Worm (Caenorhabditis elegans) whole organism, L1 larva: ENCODE measurements around the gene Y57G11C.33.

Experiments used
- blmp-1 ChIP-seq: fragments of 150-350 bp; optimal IDR thresholded peaks from 2 replicates; lab custom pipeline; 2014; ENCODE audit warnings: missing biosample characterization, missing genetic modification characterization
- dsc-1 ChIP-seq: sonication (generic microtip); optimal IDR thresholded peaks from 2 replicates; lab custom pipeline; 2016; ENCODE audit warnings: mild to moderate bottlenecking, missing genetic modification characterization, missing compliant biosample characterization
- efl-1 ChIP-seq, 4 experiments: fragments of 150-350 bp; optimal IDR thresholded peaks in 3 of 4; peaks in 1 of 4; 1 replicate in 1 of 4; 2 replicates in 3 of 4; lab custom pipeline; 2014; ENCODE audit warnings: missing biosample characterization in 2 of 4, missing genetic modification characterization in 2 of 4, missing genetic modification reagents in 2 of 4
- lsy-2 ChIP-seq, 2 experiments: fragments of 150-350 bp; optimal IDR thresholded peaks; 2 replicates each; lab custom pipeline; 2014; ENCODE audit warnings: missing biosample characterization in 2 of 2, missing genetic modification characterization in 2 of 2
- mef-2 ChIP-seq: fragments of 150-350 bp; optimal IDR thresholded peaks from 2 replicates; lab custom pipeline; 2014; ENCODE audit warnings: missing biosample characterization, missing genetic modification characterization
- mep-1 ChIP-seq: fragments of 150-350 bp; optimal IDR thresholded peaks from 2 replicates; lab custom pipeline; 2014; ENCODE audit warnings: missing biosample characterization, missing genetic modification characterization
- nhr-11 ChIP-seq: fragments of 150-350 bp; optimal IDR thresholded peaks from 2 replicates; lab custom pipeline; 2014; ENCODE audit warnings: missing biosample characterization, missing genetic modification characterization
- nhr-20 ChIP-seq: sonication (generic microtip); optimal IDR thresholded peaks from 2 replicates; lab custom pipeline; 2016; ENCODE audit warnings: mild to moderate bottlenecking, missing genetic modification characterization, missing compliant biosample characterization
- nhr-76 ChIP-seq: sonication (generic microtip); optimal IDR thresholded peaks from 2 replicates; lab custom pipeline; 2017; ENCODE audit warnings: missing biosample characterization, missing genetic modification characterization
- nhr-85 ChIP-seq: sonication (generic microtip); peaks from one replicate; lab custom pipeline; 2016; ENCODE audit warnings: missing genetic modification characterization, inconsistent platforms, missing compliant biosample characterization
- rnt-1 ChIP-seq: sonication (generic microtip); optimal IDR thresholded peaks from 2 replicates; lab custom pipeline; 2016; ENCODE audit warnings: mild to moderate bottlenecking, missing genetic modification characterization, moderate library complexity, missing compliant biosample characterization
- snu-23 ChIP-seq: sonication (generic microtip); optimal IDR thresholded peaks from 2 replicates; lab custom pipeline; 2016; ENCODE audit warnings: missing genetic modification characterization, missing compliant biosample characterization
- unc-62 ChIP-seq: fragments of 150-350 bp; optimal IDR thresholded peaks from 2 replicates; lab custom pipeline; 2014; ENCODE audit warnings: missing biosample characterization, missing genetic modification reagents, missing genetic modification characterization

DNA sequence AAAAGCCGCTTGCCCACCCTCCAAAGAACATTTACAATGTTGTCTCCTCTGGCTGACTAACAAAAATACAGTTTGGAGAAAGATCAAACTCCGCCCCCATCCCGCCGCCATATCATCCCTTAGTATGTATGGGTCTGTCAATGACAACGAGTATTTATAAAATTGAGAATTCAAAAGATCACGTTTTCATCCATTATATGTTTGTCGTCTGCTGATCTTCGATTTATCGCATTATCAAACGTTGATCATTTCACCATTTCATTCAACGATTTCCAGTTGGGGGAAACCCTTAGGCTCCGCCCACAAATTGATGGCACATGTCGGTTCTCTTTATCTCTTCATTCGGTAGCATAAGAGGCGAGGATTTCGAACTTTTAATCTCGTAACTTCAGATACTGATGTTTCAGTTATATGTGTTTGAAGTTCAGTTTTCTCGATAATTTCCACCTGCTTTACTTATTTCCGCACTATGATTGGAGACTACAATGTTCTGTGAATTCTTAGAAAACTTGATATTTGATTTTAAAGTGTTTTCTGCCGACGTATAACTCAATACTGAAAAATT lies 42.6 kb upstream of the Y57G11C.33 start:
- TF ChIP-seq rnt-1 (tag; lab: Kevin White, UChicago) = no peak
- peak; percentile 87 for TF ChIP-seq nhr-20 (tag; lab: Kevin White, UChicago)
- TF ChIP-seq efl-1 (optimal IDR thresholded peaks at IDR 0.05; lab: Kevin White, UChicago) = no peak
- peak in 1 of 2 experiments; percentile 66 for TF ChIP-seq efl-1 (GFP tag; optimal IDR thresholded peaks at IDR 0.05 in 1 of 2; lab: Kevin White, UChicago)
- no peak for TF ChIP-seq mef-2
- TF ChIP-seq dsc-1 = peak; percentile 21
- TF ChIP-seq blmp-1 (tag; lab: Kevin White, UChicago) = peak; percentile 71
- TF ChIP-seq unc-62 (GFP tag; lab: Kevin White, UChicago) = no peak
- no peak for TF ChIP-seq lsy-2 (tag; optimal IDR thresholded peaks at IDR 0.05; lab: Kevin White, UChicago)
- no peak for TF ChIP-seq nhr-11 (tag; lab: Kevin White, UChicago)
- peak; percentile 94 for TF ChIP-seq nhr-85 (tag; lab: Kevin White, UChicago)
- TF ChIP-seq snu-23 (GFP tag; lab: Kevin White, UChicago) = peak; percentile 57
- no peak for TF ChIP-seq mep-1 (tag; lab: Kevin White, UChicago)
- TF ChIP-seq nhr-76 (tag; lab: Kevin White, UChicago) = no peak
